Fruit fly (Drosophila melanogaster): ENCODE measurements around the gene CG13841.
A peak's percentile ranks its signal among the peaks of the same experiment; 100 is the strongest.

CG13841 gene

DNA sequence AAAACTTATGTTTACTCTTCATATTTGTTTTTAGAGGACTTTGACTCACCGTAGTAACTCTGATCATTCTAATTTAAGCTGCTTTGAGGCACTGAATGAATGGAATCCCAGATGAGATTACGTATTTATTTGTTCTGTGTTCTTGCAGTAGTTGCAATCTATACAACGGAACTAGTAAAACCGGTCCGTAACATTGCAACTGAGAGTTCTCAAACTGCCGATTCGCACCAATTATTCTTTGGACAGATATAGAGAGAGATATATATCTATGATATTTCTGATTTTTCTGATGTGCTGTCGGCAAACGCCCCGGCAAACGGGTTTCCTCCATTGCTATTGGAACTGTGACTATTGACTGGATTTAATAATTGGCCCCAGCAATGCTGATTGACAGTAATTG, at the start of gene CG13841:
TSS of gene CG13841 (minus strand) at position 101 of the 400 bp plus-strand sequence.
- no peak for TF ChIP-seq noc (tag; optimal IDR thresholded peaks at IDR 0.05)

- TF ChIP-seq noc (tag; optimal IDR thresholded peaks at IDR 0.05): no peak
Measured at dm6 chr3R:22816437-22817173, 49.1 kb upstream of the CG13841 start.

dm6 chr3R:22816078-22816436, 48.6 kb upstream of the CG13841 start, which contains the start of gene CG13840:
Gene CG13840, minus strand, starts transcription at chr3R:22816178.
- TF ChIP-seq noc (tag; optimal IDR thresholded peaks at IDR 0.05): no peak

dm6 chr3R:22810277-22810676, 42.8 kb upstream of the CG13841 start:
- TF ChIP-seq noc (tag; optimal IDR thresholded peaks at IDR 0.05): no peak

dm6 chr3R:22807132-22807531, 39.6 kb upstream of the CG13841 start:
- no peak for TF ChIP-seq noc (tag; optimal IDR thresholded peaks at IDR 0.05)

- TF ChIP-seq noc (tag; optimal IDR thresholded peaks at IDR 0.05): no peak
Measured at dm6 chr3R:22803655-22804341, 36.3 kb upstream of the CG13841 start, which contains the start of gene CG7031. Gene CG7031, plus strand, starts transcription at chr3R:22804291.

DNA sequence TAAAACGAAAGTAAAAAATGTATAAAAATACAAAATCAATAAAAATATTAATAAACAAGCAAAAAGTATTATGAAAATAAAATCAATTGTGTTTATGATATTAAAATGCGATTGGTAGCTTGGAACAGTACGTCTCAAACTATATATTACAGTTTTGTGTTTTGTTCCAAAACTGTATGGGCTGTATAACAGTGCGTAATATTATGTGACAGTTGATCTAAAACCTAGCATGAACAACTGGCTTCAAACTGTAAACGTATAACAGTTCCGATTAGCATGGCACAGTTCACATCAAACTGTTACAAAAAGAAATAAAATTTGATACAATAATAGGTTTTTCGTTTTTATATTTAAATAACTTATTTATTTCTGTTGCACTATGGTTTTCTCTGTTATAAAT, 26.5 kb upstream of the CG13841 start:
- TF ChIP-seq noc (tag; optimal IDR thresholded peaks at IDR 0.05): no peak

DNA sequence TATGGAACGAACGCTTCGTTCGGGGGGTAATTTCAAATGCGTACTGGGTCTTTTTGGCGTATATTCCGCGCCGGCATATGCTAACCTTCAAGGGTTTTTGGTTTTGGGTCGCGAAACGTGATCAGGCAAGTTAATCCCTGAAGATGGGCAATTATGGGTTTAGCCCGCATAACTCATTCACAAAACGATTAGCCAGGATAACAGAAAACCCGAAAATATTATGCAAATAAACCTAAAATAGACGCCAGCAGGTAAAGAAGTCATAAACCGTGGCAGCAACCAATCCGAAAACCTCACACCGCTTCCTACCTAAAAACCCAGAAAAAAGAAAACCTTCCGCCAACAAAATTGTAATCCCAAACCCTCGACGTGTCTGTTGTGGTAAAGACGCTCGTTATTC, 21.6 kb upstream of the CG13841 start:
- no peak for TF ChIP-seq noc (tag; optimal IDR thresholded peaks at IDR 0.05)

DNA sequence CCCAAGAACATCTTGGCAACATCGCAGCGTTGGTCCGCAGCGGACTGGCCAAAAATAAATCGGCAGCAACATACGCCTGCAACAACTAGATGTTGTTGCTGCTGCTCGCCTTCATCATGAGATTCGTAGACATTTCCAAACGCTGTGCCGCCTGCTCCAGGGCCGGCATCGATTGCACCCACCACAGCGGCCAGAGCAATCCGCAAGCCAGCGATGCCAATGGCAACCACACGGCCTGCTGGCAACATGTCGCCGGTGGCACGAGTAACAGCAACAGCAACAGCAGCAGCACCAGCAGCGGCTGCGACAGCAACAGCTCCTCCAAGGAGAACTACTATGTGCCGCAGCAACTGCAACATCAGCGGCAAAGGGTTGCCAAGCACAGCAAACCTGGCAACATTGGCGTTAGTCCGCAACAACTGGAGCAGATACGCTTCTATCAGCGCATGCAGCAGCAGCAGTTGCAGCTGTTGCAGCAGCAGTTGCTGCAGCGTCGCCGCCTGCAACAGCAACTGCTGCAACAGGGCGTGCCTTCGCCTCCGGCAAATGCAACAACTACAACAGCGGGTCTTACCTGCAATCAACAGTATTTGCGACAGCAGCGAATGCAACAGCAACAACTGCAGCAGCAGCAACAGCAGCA, 17.3 kb upstream of the CG13841 start:
- TF ChIP-seq noc (tag; optimal IDR thresholded peaks at IDR 0.05): no peak

DNA sequence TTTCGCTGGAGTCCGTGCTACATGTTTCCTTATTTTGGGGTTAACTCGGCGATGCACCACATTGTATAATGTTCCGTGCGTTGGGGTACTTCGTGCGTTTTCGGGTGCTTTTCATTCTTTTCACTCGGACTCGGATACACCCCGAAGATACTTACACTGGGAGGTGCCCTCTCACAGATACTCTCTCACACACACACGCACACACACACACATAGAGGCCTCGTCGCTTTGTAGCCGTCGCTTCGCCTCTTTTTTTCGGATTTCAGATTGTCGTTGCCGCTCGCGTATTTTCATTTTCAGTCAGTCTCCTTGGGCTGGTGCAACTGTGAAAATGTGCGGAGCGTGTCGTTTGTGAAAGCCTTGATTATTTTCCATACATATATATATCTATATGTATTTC, 13.9 kb upstream of the CG13841 start:
- TF ChIP-seq noc (tag; optimal IDR thresholded peaks at IDR 0.05): peak; percentile 23

dm6 chr3R:22780135-22780534, 12.6 kb upstream of the CG13841 start:
- no peak for TF ChIP-seq noc (tag; optimal IDR thresholded peaks at IDR 0.05)

DNA sequence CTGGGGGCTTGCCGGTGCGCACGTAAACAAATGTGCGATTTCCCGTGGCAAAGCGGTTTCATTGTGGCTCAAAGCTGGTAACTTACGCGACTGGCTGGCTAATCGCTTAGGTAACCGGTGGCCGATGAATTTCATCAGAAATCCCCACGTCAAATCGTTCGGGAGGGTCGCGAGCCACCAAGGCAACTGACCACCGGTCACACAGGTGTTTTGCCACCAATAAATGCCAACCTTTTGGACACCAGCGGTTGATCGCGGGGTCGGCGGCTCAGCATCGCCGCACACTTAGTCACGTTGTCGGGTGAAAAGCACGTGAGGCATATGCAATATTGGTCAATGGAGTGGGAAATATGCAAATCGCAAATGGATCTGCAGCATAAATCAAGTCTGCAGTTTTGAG, 9.0 kb upstream of the CG13841 start:
- TF ChIP-seq noc (tag; optimal IDR thresholded peaks at IDR 0.05): no peak

DNA sequence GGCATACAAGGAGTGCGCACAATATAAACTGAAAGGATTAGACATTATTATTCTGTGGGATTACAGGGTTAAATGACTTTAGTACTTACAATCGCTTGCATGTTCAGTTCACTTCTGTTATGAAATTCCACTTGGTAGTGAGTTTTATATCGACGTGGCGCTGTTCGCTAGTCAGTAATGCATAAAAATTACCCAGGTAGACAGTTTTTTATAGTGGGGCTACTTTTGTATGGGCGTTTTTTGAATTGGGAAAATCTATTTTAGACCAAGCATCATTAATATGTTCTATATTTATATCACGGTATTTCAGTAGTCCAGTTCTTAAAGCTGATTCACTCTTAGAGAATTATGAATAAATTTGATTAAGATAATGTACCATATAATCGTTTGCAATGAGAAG, 4.2 kb upstream of the CG13841 start, which contains the start of gene CG43095:
TSS of gene CG43095 (minus strand) at position 101 of the 400 bp plus-strand sequence.
- no peak for TF ChIP-seq noc (tag; optimal IDR thresholded peaks at IDR 0.05)

DNA sequence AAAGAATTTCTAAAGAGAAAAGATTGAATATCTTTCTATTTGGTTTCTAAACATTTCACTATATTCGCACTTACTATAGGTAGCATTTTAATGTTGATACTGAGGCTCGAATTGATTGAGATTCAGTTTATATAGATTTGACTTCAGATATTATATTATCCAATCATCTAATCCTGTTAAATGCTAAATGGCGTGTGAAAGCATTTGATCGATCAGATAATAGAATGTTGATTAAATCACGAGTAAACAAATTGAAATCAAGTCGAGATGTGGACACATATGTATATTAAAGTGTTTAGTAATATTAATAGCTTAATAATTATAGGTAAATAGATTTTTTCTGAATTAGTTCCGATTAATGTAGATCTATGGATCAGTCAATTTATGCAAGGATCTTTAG, 3.4 kb upstream of the CG13841 start, which contains the start of gene CG43094:
TSS of gene CG43094 (minus strand) at position 101 of the 400 bp plus-strand sequence.
- TF ChIP-seq noc (tag; optimal IDR thresholded peaks at IDR 0.05): no peak

DNA sequence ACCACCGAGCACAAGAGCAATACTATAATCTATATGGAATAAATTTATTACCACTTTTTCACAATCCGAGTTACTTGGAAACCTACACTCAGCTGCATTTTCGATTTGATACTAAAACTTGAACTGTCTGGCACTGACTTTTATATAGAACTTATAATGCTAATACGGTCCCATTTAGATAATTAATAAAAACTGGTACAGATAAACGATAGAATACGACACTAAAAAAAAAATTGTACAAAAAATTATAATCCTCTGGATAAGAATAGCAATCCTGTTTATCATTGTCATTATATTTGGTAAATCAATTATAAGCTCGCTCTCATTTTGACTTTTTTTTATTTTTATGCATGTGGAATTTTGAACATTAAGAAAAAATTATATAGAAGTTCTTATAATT, 2.7 kb upstream of the CG13841 start, which contains the start of gene CG43093:
TSS of gene CG43093 (minus strand) at position 101 of the 400 bp plus-strand sequence.
- TF ChIP-seq noc (tag; optimal IDR thresholded peaks at IDR 0.05): no peak

- no peak for TF ChIP-seq noc (tag; optimal IDR thresholded peaks at IDR 0.05)
Measured at dm6 chr3R:22769567-22769966, 2.1 kb upstream of the CG13841 start, which contains the start of gene CG43092. Gene CG43092, minus strand, starts transcription at chr3R:22769667.
